Fruit fly (Drosophila melanogaster): ENCODE data around the gene CG33116.

dm6 chr2L:19548158-19548557 is 14.9 kb downstream of the CG33116 start, which contains the start of gene Tep4:
- TF ChIP-seq Pif1B (GFP tag; optimal IDR thresholded peaks at IDR 0.05) (no peak), CG15710 (tag; optimal IDR thresholded peaks at IDR 0.05) (no peak), gl (tag; optimal IDR thresholded peaks at IDR 0.05) (no peak), CG14655 (GFP tag; optimal IDR thresholded peaks at IDR 0.05) (no peak), CG10348 (GFP tag; IDR thresholded peaks at IDR 0.05) (no peak)

Measured in whole organism, pupa.